Fruit fly (Drosophila melanogaster) whole organism, wandering third instar larva: ENCODE measurements around the gene tzn.

Experiments
- Abd-B ChIP-seq: fragments of >200 bp; optimal IDR thresholded peaks from 2 replicates; lab custom pipeline; 2017; ENCODE audit warnings: missing biosample characterization, missing genetic modification characterization
- CG32264 ChIP-seq: fragments of 200-800 bp; sonication (Bioruptor generic); optimal IDR thresholded peaks from 2 replicates; lab custom pipeline; 2016; ENCODE audit warnings: missing biosample characterization, missing genetic modification characterization
- CG9705 ChIP-seq: fragments of 200-800 bp; sonication (Bioruptor generic); optimal IDR thresholded peaks from 2 replicates; lab custom pipeline; 2018; ENCODE audit warnings: missing biosample characterization, mild to moderate bottlenecking, missing genetic modification characterization
- CrebA ChIP-seq: fragments of 200-800 bp; sonication (Bioruptor generic); optimal IDR thresholded peaks from 2 replicates; lab custom pipeline; 2016; ENCODE audit warnings: missing biosample characterization, mild to moderate bottlenecking, missing genetic modification characterization, borderline replicate concordance
- Dfd ChIP-seq: fragments of >200 bp; optimal IDR thresholded peaks from 2 replicates; lab custom pipeline; 2017; ENCODE audit warnings: missing biosample characterization, missing genetic modification characterization
- Dif ChIP-seq: fragments of 200-275, 200-300 bp; sonication (Bioruptor generic); optimal IDR thresholded peaks from 2 replicates; lab custom pipeline; 2018; ENCODE audit warnings: missing biosample characterization, missing genetic modification characterization; ENCODE audit not compliant: partially characterized antibody
- GATAd ChIP-seq: sonication (Bioruptor generic); optimal IDR thresholded peaks from 2 replicates; lab custom pipeline; 2016; ENCODE audit warnings: missing biosample characterization, missing genetic modification characterization
- HLH106 ChIP-seq: fragments of 200-800 bp; optimal IDR thresholded peaks from 3 replicates; lab custom pipeline; 2019; ENCODE audit warnings: missing biosample characterization, mild to moderate bottlenecking, missing genetic modification characterization, moderate library complexity
- Hnf4 ChIP-seq: fragments of 200-800 bp; sonication (Bioruptor generic); optimal IDR thresholded peaks from 2 replicates; lab custom pipeline; 2016; ENCODE audit warnings: missing biosample characterization, mild to moderate bottlenecking, missing genetic modification characterization
- Hr78 ChIP-seq: fragments of >200 bp; optimal IDR thresholded peaks from 2 replicates; lab custom pipeline; 2017; ENCODE audit warnings: missing biosample characterization, missing genetic modification characterization
- Hr83 ChIP-seq: fragments of 200-300 bp; sonication (Bioruptor generic); optimal IDR thresholded peaks from 2 replicates; lab custom pipeline; 2016; ENCODE audit warnings: missing biosample characterization, mild to moderate bottlenecking, missing genetic modification characterization, moderate library complexity; ENCODE audit not compliant: poor library complexity, severe bottlenecking
- Jra ChIP-seq: sonication (Bioruptor generic); optimal IDR thresholded peaks from 2 replicates; lab custom pipeline; 2016; ENCODE audit warnings: missing biosample characterization, missing genetic modification characterization
- Mio ChIP-seq: sonication (Bioruptor generic); optimal IDR thresholded peaks from 2 replicates; lab custom pipeline; 2016; ENCODE audit warnings: missing biosample characterization, missing genetic modification characterization
- Myc ChIP-seq: fragments of >200 bp; optimal IDR thresholded peaks from 2 replicates; lab custom pipeline; 2017
- N ChIP-seq: fragments of >200 bp; optimal IDR thresholded peaks from 2 replicates; lab custom pipeline; 2018; ENCODE audit warnings: missing biosample characterization, missing external identifiers, missing genetic modification characterization
- OdsH ChIP-seq: fragments of 200-800 bp; sonication (Bioruptor generic); optimal IDR thresholded peaks from 2 replicates; lab custom pipeline; 2016; ENCODE audit warnings: missing biosample characterization, mild to moderate bottlenecking, missing genetic modification characterization
- Rel ChIP-seq, 2 experiments: fragments of 200-800 bp; sonication (Bioruptor generic) in 1 of 2; optimal IDR thresholded peaks; 2 replicates in 1 of 2; 3 replicates in 1 of 2; lab custom pipeline; 2016 to 2019; ENCODE audit warnings: mild to moderate bottlenecking in 2 of 2, missing biosample characterization in 2 of 2, missing genetic modification characterization in 2 of 2, moderate library complexity in 1 of 2
- Sp1 ChIP-seq: fragments of 200-800 bp; sonication (Bioruptor generic); optimal IDR thresholded peaks from 3 replicates; lab custom pipeline; 2019; ENCODE audit warnings: missing biosample characterization, mild to moderate bottlenecking, missing genetic modification characterization, moderate library complexity
- Vsx2 ChIP-seq: fragments of 200-300, 225-300 bp; sonication (Bioruptor generic); optimal IDR thresholded peaks from 2 replicates; lab custom pipeline; 2018; ENCODE audit warnings: missing biosample characterization, missing genetic modification characterization; ENCODE audit not compliant: partially characterized antibody
- br ChIP-seq: fragments of 200-800 bp; sonication (Bioruptor generic); optimal IDR thresholded peaks from 2 replicates; lab custom pipeline; 2016; ENCODE audit warnings: missing biosample characterization, missing genetic modification characterization
- brk ChIP-seq: fragments of 200-800 bp; sonication (Bioruptor generic); optimal IDR thresholded peaks from 2 replicates; lab custom pipeline; 2016; ENCODE audit warnings: missing biosample characterization, mild to moderate bottlenecking, missing genetic modification characterization
- dl ChIP-seq, 2 experiments: fragments of 175-275, 200-275 bp in 1 of 2; fragments of 200-275 bp in 1 of 2; sonication (Bioruptor generic); optimal IDR thresholded peaks; lab custom pipeline; 2018; ENCODE audit warnings: mild to moderate bottlenecking in 2 of 2, missing biosample characterization in 2 of 2, missing genetic modification characterization in 2 of 2, moderate library complexity in 2 of 2; ENCODE audit not compliant: partially characterized antibody in 2 of 2, insufficient read depth in 1 of 2
- dmrt93B ChIP-seq: fragments of 200-800 bp; sonication (Bioruptor generic); optimal IDR thresholded peaks from 2 replicates; lab custom pipeline; 2018; ENCODE audit warnings: missing biosample characterization, mild to moderate bottlenecking, missing genetic modification characterization
- dsf ChIP-seq: sonication (Bioruptor generic); optimal IDR thresholded peaks from 2 replicates; lab custom pipeline; 2016; ENCODE audit warnings: missing biosample characterization, missing genetic modification characterization, borderline replicate concordance
- ey ChIP-seq: fragments of 200-800 bp; sonication (Bioruptor generic); optimal IDR thresholded peaks from 2 replicates; lab custom pipeline; 2016; ENCODE audit warnings: missing biosample characterization, missing genetic modification characterization
- foxo ChIP-seq, 2 experiments: fragments of 200-800 bp; sonication (Bioruptor generic); optimal IDR thresholded peaks; 2 replicates in 1 of 2; 3 replicates in 1 of 2; lab custom pipeline; 2016 to 2017; ENCODE audit warnings: missing biosample characterization in 2 of 2, missing genetic modification characterization in 2 of 2
- fru ChIP-seq: fragments of 200-800 bp; sonication (Bioruptor generic); optimal IDR thresholded peaks from 3 replicates; lab custom pipeline; 2016; ENCODE audit warnings: missing biosample characterization, mild to moderate bottlenecking, missing genetic modification characterization
- h ChIP-seq: fragments of 200-800 bp; sonication (Bioruptor generic); optimal IDR thresholded peaks from 3 replicates; lab custom pipeline; 2016; ENCODE audit warnings: missing biosample characterization, mild to moderate bottlenecking, missing genetic modification characterization
- jim ChIP-seq: fragments of 175-275, 200-325 bp; sonication (Bioruptor generic); optimal IDR thresholded peaks from 2 replicates; lab custom pipeline; 2016; ENCODE audit warnings: missing biosample characterization, mild to moderate bottlenecking, missing genetic modification characterization
- lola ChIP-seq: fragments of >200 bp; optimal IDR thresholded peaks from 2 replicates; lab custom pipeline; 2017; ENCODE audit warnings: missing biosample characterization, missing genetic modification characterization
- pan ChIP-seq: fragments of >200 bp; optimal IDR thresholded peaks from 2 replicates; lab custom pipeline; 2017
- psq ChIP-seq: fragments of 200-800 bp; sonication (Bioruptor generic); optimal IDR thresholded peaks from 3 replicates; lab custom pipeline; 2017; ENCODE audit warnings: missing biosample characterization, mild to moderate bottlenecking, missing genetic modification characterization, moderate library complexity
- rgr ChIP-seq: fragments of 200-800 bp; sonication (Bioruptor generic); optimal IDR thresholded peaks from 3 replicates; lab custom pipeline; 2016; ENCODE audit warnings: missing biosample characterization, mild to moderate bottlenecking, missing genetic modification characterization
- sage ChIP-seq: fragments of 200-800 bp; sonication (Bioruptor generic); optimal IDR thresholded peaks from 2 replicates; lab custom pipeline; 2016; ENCODE audit warnings: missing biosample characterization, mild to moderate bottlenecking, missing genetic modification characterization
- sv ChIP-seq: fragments of 200-800 bp; sonication (Bioruptor generic); optimal IDR thresholded peaks from 3 replicates; lab custom pipeline; 2016; ENCODE audit warnings: missing biosample characterization, missing genetic modification characterization
- tai ChIP-seq: sonication (Bioruptor generic); optimal IDR thresholded peaks from 2 replicates; lab custom pipeline; 2016; ENCODE audit warnings: missing biosample characterization, missing genetic modification characterization
- usp ChIP-seq: fragments of >200 bp; optimal IDR thresholded peaks from 2 replicates; lab custom pipeline; 2017; ENCODE audit warnings: missing biosample characterization, missing genetic modification characterization
- woc ChIP-seq: sonication (Bioruptor generic); optimal IDR thresholded peaks from 2 replicates; lab custom pipeline; 2016; ENCODE audit warnings: missing biosample characterization, mild to moderate bottlenecking, missing genetic modification characterization

tzn gene

dm6 chr3L:20837831-20838301, 39.4 kb downstream of the tzn start:
- TF ChIP-seq HLH106 (tag; lab: Kevin White, UChicago), result no peak
- TF ChIP-seq, all 38 proteins: peak for 0

dm6 chr3L:20841465-20842109, 43.1 kb downstream of the tzn start, which contains the start of the genes CSN3 and CG11456:
Gene CSN3, minus strand, starts transcription at chr3L:20841576.
Gene CG11456, plus strand, starts transcription at chr3L:20841987.
- TF ChIP-seq Abd-B (no peak), h (peak; percentile 70), dsf (GFP tag; lab: Kevin White, UChicago) (no peak), jim (peak; percentile 4), HLH106 (tag; lab: Kevin White, UChicago) (no peak), dl (GFP tag; optimal IDR thresholded peaks at IDR 0.05; lab: Kevin White, UChicago; ENCODE audit: insufficient read depth in 1 of 2, partially characterized antibody in 2 of 2) (no peak), Rel (GFP tag; optimal IDR thresholded peaks at IDR 0.05; lab: Kevin White, UChicago) (no peak), Rel (tag; optimal IDR thresholded peaks at IDR 0.05; lab: Kevin White, UChicago) (no peak), Myc (lab: Kevin White, UChicago) (peak; percentile 56), Vsx2 (GFP tag; lab: Kevin White, UChicago) (no peak), Dfd (GFP tag; lab: Kevin White, UChicago) (no peak), psq (GFP tag; lab: Kevin White, UChicago) (peak; percentile 11), rgr (GFP tag; lab: Kevin White, UChicago) (peak; percentile 56), Jra (GFP tag; lab: Kevin White, UChicago) (peak; percentile 64), fru (GFP tag; lab: Kevin White, UChicago) (peak; percentile 62), Hr78 (GFP tag; lab: Kevin White, UChicago) (no peak), sage (GFP tag; lab: Kevin White, UChicago) (no peak), tai (peak; percentile 85), CG32264 (no peak), OdsH (GFP tag; lab: Kevin White, UChicago) (no peak), woc (GFP tag; lab: Kevin White, UChicago) (no peak), CG9705 (no peak), usp (GFP tag; lab: Kevin White, UChicago) (no peak), lola (GFP tag; lab: Kevin White, UChicago) (no peak), Sp1 (no peak), GATAd (GFP tag; lab: Kevin White, UChicago) (no peak), Dif (GFP tag; lab: Kevin White, UChicago) (no peak), ey (GFP tag; lab: Kevin White, UChicago) (peak; percentile 51), Hr83 (GFP tag; lab: Kevin White, UChicago) (peak; percentile 67), N (GFP tag; lab: Kevin White, UChicago) (no peak), br (no peak), dmrt93B (GFP tag; lab: Kevin White, UChicago) (no peak), brk (GFP tag; lab: Kevin White, UChicago) (peak; percentile 66), Hnf4 (GFP tag; lab: Kevin White, UChicago) (peak; percentile 77), pan (lab: Kevin White, UChicago) (no peak), sv (peak; percentile 47), Mio (GFP tag; lab: Kevin White, UChicago) (no peak), foxo (GFP tag; optimal IDR thresholded peaks at IDR 0.05; lab: Kevin White, UChicago) (peak in 1 of 2 experiments; percentile 71), CrebA (no peak)
- TF ChIP-seq, all 38 proteins: peak for 14

DNA sequence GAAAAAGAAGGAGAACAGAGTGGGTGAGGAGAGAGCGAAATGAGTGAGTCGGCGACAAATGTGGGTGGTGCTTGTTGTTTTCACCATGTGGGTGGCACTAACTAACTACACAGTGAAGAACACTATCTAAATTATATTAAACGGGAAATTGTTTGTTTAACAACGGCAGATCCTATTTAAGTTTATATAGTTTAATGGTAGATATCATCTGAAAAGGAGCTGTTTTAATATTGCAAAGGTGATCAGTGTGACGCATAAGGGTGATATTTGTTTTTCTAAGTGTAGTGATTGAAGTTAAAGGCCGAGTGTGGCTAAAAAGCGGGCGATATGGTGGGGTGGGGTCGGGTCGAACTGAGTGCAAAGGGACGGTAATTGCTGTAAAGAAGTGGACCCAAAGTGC, 50.1 kb downstream of the tzn start:
- TF ChIP-seq pan (lab: Kevin White, UChicago) (no peak), Myc (lab: Kevin White, UChicago) (no peak)
